Fruit fly (Drosophila melanogaster): Measurements from ENCODE around the gene Ubc87F.
A peak's percentile ranks its signal among the peaks of the same experiment; 100 is the strongest.

Gene Ubc87F

dm6 chr3R:13686371-13687211, 31.4 kb downstream of the Ubc87F start, which contains the start of gene omd (continued):
- peak; percentile 48; the same call in 1 of the 3 replicates for TF ChIP-seq CG34422 (GFP tag; IDR thresholded peaks at IDR 0.05)
- TF ChIP-seq HLH4C (GFP tag; IDR thresholded peaks at IDR 0.05; ENCODE audit: partially characterized antibody): no peak
- TF ChIP-seq scrt (GFP tag; optimal IDR thresholded peaks at IDR 0.05): no peak
- no peak for TF ChIP-seq CG7745 (tag; optimal IDR thresholded peaks at IDR 0.05)
- no peak for TF ChIP-seq danr (GFP tag; IDR thresholded peaks at IDR 0.05)
- TF ChIP-seq CG6791 (GFP tag; IDR thresholded peaks at IDR 0.05; ENCODE audit: partially characterized antibody): no peak
- TF ChIP-seq ATbp (GFP tag; optimal IDR thresholded peaks at IDR 0.05): peak; percentile 89
- no peak for TF ChIP-seq CG9797 (GFP tag; optimal IDR thresholded peaks at IDR 0.05)
- peak; percentile 72 for TF ChIP-seq row (GFP tag; IDR thresholded peaks at IDR 0.05)
- peak; percentile 58 for TF ChIP-seq schlank (tag; optimal IDR thresholded peaks at IDR 0.05)
- peak; percentile 73 for TF ChIP-seq sob (GFP tag; IDR thresholded peaks at IDR 0.05)
- TF ChIP-seq CG16863 (GFP tag; optimal IDR thresholded peaks at IDR 0.05): peak; percentile 54
- peak; percentile 27; the same call in 1 of the 2 replicates for TF ChIP-seq Ada2b (GFP tag; IDR thresholded peaks at IDR 0.05)
- peak; percentile 56 for TF ChIP-seq YL-1 (GFP tag; optimal IDR thresholded peaks at IDR 0.05)
- peak; percentile 74 for TF ChIP-seq CG11247 (GFP tag; IDR thresholded peaks at IDR 0.05)
- peak; percentile 40 for TF ChIP-seq CG2116 (GFP tag; optimal IDR thresholded peaks at IDR 0.05)
- no peak for TF ChIP-seq vnd (GFP tag; IDR thresholded peaks at IDR 0.05; ENCODE audit: partially characterized antibody)
- TF ChIP-seq mam (GFP tag; optimal IDR thresholded peaks at IDR 0.05): no peak
- TF ChIP-seq twi (tag; optimal IDR thresholded peaks at IDR 0.05): no peak
- TF ChIP-seq BEAF-32 (GFP tag; optimal IDR thresholded peaks at IDR 0.05): no peak
- no peak for TF ChIP-seq CG16815 (GFP tag; optimal IDR thresholded peaks at IDR 0.05)
- 0 out of 3 replicates have a peak, but pooled peaks have one; percentile 10 for TF ChIP-seq C15 (GFP tag; IDR thresholded peaks at IDR 0.05)
- peak; percentile 53 for TF ChIP-seq CG2120 (GFP tag; optimal IDR thresholded peaks at IDR 0.05)
- peak; percentile 52 for TF ChIP-seq CG1792 (GFP tag; optimal IDR thresholded peaks at IDR 0.05)
- TF ChIP-seq CG7839 (tag; optimal IDR thresholded peaks at IDR 0.05): no peak
- TF ChIP-seq Hsf (GFP tag; optimal IDR thresholded peaks at IDR 0.05): peak; percentile 64
- TF ChIP-seq kay (GFP tag; optimal IDR thresholded peaks at IDR 0.05): peak; percentile 79
- no peak for TF ChIP-seq jigr1 (GFP tag; IDR thresholded peaks at IDR 0.05)
- TF ChIP-seq NfI (GFP tag; optimal IDR thresholded peaks at IDR 0.05): no peak
- TF ChIP-seq Atf6 (GFP tag; IDR thresholded peaks at IDR 0.05): peak; percentile 80
- TF ChIP-seq gfzf (GFP tag; optimal IDR thresholded peaks at IDR 0.05): no peak
- TF ChIP-seq CG13123 (GFP tag; optimal IDR thresholded peaks at IDR 0.05): peak; percentile 33
- TF ChIP-seq CG11695 (GFP tag; IDR thresholded peaks at IDR 0.05): peak; percentile 37; the same call in 1 of the 3 replicates
- TF ChIP-seq bowl (GFP tag; IDR thresholded peaks at IDR 0.05): no peak
- peak; percentile 43 for TF ChIP-seq CG32532 (GFP tag; IDR thresholded peaks at IDR 0.05)
- TF ChIP-seq CG18764 (GFP tag; optimal IDR thresholded peaks at IDR 0.05): peak; percentile 44
- TF ChIP-seq gro (GFP tag; optimal IDR thresholded peaks at IDR 0.05): no peak
- peak; percentile 41 for TF ChIP-seq CG3163 (GFP tag; optimal IDR thresholded peaks at IDR 0.05)
- TF ChIP-seq CG30020 (tag; optimal IDR thresholded peaks at IDR 0.05): no peak
- TF ChIP-seq fd96Cb (tag; optimal IDR thresholded peaks at IDR 0.05): no peak
- peak; percentile 70 for TF ChIP-seq her (GFP tag; optimal IDR thresholded peaks at IDR 0.05)
- TF ChIP-seq Xbp1 (GFP tag; optimal IDR thresholded peaks at IDR 0.05): peak; percentile 49
- TF ChIP-seq HmgD (GFP tag; optimal IDR thresholded peaks at IDR 0.05): peak; percentile 9
- TF ChIP-seq odd (GFP tag; optimal IDR thresholded peaks at IDR 0.05): no peak
- TF ChIP-seq dati (GFP tag; IDR thresholded peaks at IDR 0.05): peak; percentile 43; the same call in 1 of the 2 replicates
- peak; percentile 12 for TF ChIP-seq CG7928 (GFP tag; optimal IDR thresholded peaks at IDR 0.05)
- peak; percentile 8 for TF ChIP-seq CG6654 (GFP tag; optimal IDR thresholded peaks at IDR 0.05)
- no peak for TF ChIP-seq klu (GFP tag; IDR thresholded peaks at IDR 0.05)
- TF ChIP-seq pfk (GFP tag; optimal IDR thresholded peaks at IDR 0.05): peak; percentile 27

Data from whole organism, embryonic.